Fruit fly (Drosophila melanogaster) whole organism, embryonic: Measurements from ENCODE around the gene Gyc89Da.

ENCODE experiments used
- Abd-B ChIP-seq: fragments of 200-800 bp; sonication (Bioruptor generic); optimal IDR thresholded peaks from 2 replicates; lab custom pipeline; 2018; ENCODE audit warnings: missing biosample characterization, mild to moderate bottlenecking, missing genetic modification characterization, moderate library complexity
- Ada2b ChIP-seq: fragments of 200-800 bp; sonication (Bioruptor generic); IDR thresholded peaks from 2 replicates; pipeline ENCODE4 v1.3.6; 2022; ENCODE audit warnings: missing biosample characterization, missing genetic modification characterization
- Awh ChIP-seq: fragments of 200-800 bp; sonication (Bioruptor generic); IDR thresholded peaks from 2 replicates; pipeline ENCODE4, ENCODE4 v1.3.6; 2022; ENCODE audit warnings: missing biosample characterization, missing genetic modification characterization
- CG10366 ChIP-seq: fragments of 200-800 bp; sonication (Bioruptor generic); IDR thresholded peaks from 2 replicates; pipeline ENCODE4 v1.3.6; 2022; ENCODE audit warnings: missing biosample characterization, missing genetic modification characterization
- CG10654 ChIP-seq: fragments of 200-800 bp; sonication (Bioruptor generic); optimal IDR thresholded peaks from 2 replicates; lab custom pipeline; 2016; ENCODE audit warnings: missing biosample characterization, missing genetic modification characterization
- CG11504 ChIP-seq: fragments of 200-800 bp; sonication (Bioruptor generic); optimal IDR thresholded peaks from 3 replicates; lab custom pipeline; 2019; ENCODE audit warnings: missing biosample characterization, mild to moderate bottlenecking, missing genetic modification characterization, moderate library complexity
- CG12299 ChIP-seq: fragments of 200-800 bp; sonication (Bioruptor generic); optimal IDR thresholded peaks from 2 replicates; lab custom pipeline; 2018; ENCODE audit warnings: missing biosample characterization, mild to moderate bottlenecking, missing genetic modification characterization
- CG13424 ChIP-seq: fragments of 200-800 bp; sonication (Bioruptor generic); optimal IDR thresholded peaks from 2 replicates; lab custom pipeline; 2019; ENCODE audit warnings: missing biosample characterization, mild to moderate bottlenecking, missing genetic modification characterization, moderate library complexity
- CG14014 ChIP-seq: fragments of 200-800 bp; sonication (Bioruptor generic); IDR thresholded peaks from 2 replicates; pipeline ENCODE4 v1.3.6; 2022; ENCODE audit warnings: missing biosample characterization, missing genetic modification characterization
- CG15601 ChIP-seq: fragments of 200-800 bp; sonication (Bioruptor generic); optimal IDR thresholded peaks from 3 replicates; lab custom pipeline; 2019; ENCODE audit warnings: missing biosample characterization, mild to moderate bottlenecking, missing genetic modification characterization, moderate library complexity
- CG18599 ChIP-seq: fragments of 200-800 bp; sonication (Bioruptor generic); optimal IDR thresholded peaks from 3 replicates; lab custom pipeline; 2017; ENCODE audit warnings: missing biosample characterization, missing genetic modification characterization, mild to moderate bottlenecking, moderate library complexity, missing genetic modification reagents
- CG30020 ChIP-seq: fragments of 200-800 bp; optimal IDR thresholded peaks from 2 replicates; lab custom pipeline; 2019; ENCODE audit warnings: missing biosample characterization, mild to moderate bottlenecking, missing genetic modification characterization, moderate library complexity
- CG31224 ChIP-seq: fragments of 200-800 bp; sonication (Bioruptor generic); IDR thresholded peaks from 2 replicates; pipeline ENCODE4 v1.3.6; 2022; ENCODE audit warnings: missing biosample characterization, missing genetic modification characterization
- CG6175 ChIP-seq: fragments of 200-800 bp; sonication (Bioruptor generic); IDR thresholded peaks from 3 replicates; pipeline ENCODE4 v1.3.6; 2022; ENCODE audit warnings: missing biosample characterization, missing genetic modification characterization
- CG7745 ChIP-seq: fragments of 200-800 bp; sonication (Bioruptor generic); optimal IDR thresholded peaks from 2 replicates; lab custom pipeline; 2018; ENCODE audit warnings: missing biosample characterization, mild to moderate bottlenecking, missing genetic modification characterization, moderate library complexity
- CG7839 ChIP-seq: fragments of 200-800 bp; sonication (Bioruptor generic); optimal IDR thresholded peaks from 3 replicates; lab custom pipeline; 2018; ENCODE audit warnings: missing biosample characterization, mild to moderate bottlenecking, missing genetic modification characterization, moderate library complexity
- CG8765 ChIP-seq: fragments of 200-800 bp; sonication (Bioruptor generic); IDR thresholded peaks from 2 replicates; pipeline ENCODE4 v1.3.6; 2022; ENCODE audit warnings: missing biosample characterization, missing genetic modification characterization
- CG9817 ChIP-seq: fragments of 200-800 bp; sonication (Bioruptor generic); optimal IDR thresholded peaks from 2 replicates; lab custom pipeline; 2018; ENCODE audit warnings: missing biosample characterization, mild to moderate bottlenecking, missing genetic modification characterization, moderate library complexity
- Dad ChIP-seq: fragments of 200-800 bp; sonication (Bioruptor generic); optimal IDR thresholded peaks from 3 replicates; lab custom pipeline; 2016; ENCODE audit warnings: missing biosample characterization, missing genetic modification characterization
- Dek ChIP-seq: fragments of 200-800 bp; sonication (Bioruptor generic); optimal IDR thresholded peaks from 3 replicates; lab custom pipeline; 2019; ENCODE audit warnings: missing biosample characterization, mild to moderate bottlenecking, missing genetic modification characterization, moderate library complexity
- Drgx ChIP-seq: fragments of 200-800 bp; sonication (Bioruptor generic); IDR thresholded peaks from 2 replicates; pipeline ENCODE4 v1.3.6; 2022; ENCODE audit warnings: missing biosample characterization, missing genetic modification characterization
- ERR ChIP-seq: fragments of 200-800 bp; sonication (Bioruptor generic); optimal IDR thresholded peaks from 2 replicates; lab custom pipeline; 2016; ENCODE audit warnings: missing biosample characterization, missing genetic modification characterization
- Ets65A ChIP-seq: fragments of 200-800 bp; sonication (Bioruptor generic); peaks from one replicate; lab custom pipeline; 2016; ENCODE audit warnings: missing biosample characterization, missing genetic modification characterization
- Fer3 ChIP-seq: fragments of 200-800 bp; sonication (Bioruptor generic); optimal IDR thresholded peaks from 2 replicates; lab custom pipeline; 2018; ENCODE audit warnings: missing biosample characterization, mild to moderate bottlenecking, missing genetic modification characterization, moderate library complexity
- Hand ChIP-seq: fragments of 200-800 bp; sonication (Bioruptor generic); optimal IDR thresholded peaks from 2 replicates; lab custom pipeline; 2017; ENCODE audit warnings: mild to moderate bottlenecking, missing biosample characterization, missing genetic modification reagents, missing genetic modification characterization
- Lpt ChIP-seq: fragments of >200 bp; optimal IDR thresholded peaks from 2 replicates; lab custom pipeline; 2018; ENCODE audit warnings: missing biosample characterization, missing genetic modification characterization
- Max ChIP-seq: fragments of 200-800 bp; sonication (Bioruptor generic); optimal IDR thresholded peaks from 2 replicates; lab custom pipeline; 2016; ENCODE audit warnings: missing biosample characterization, mild to moderate bottlenecking, missing genetic modification characterization
- Meics ChIP-seq: fragments of 200-800 bp; sonication (Bioruptor generic); optimal IDR thresholded peaks from 2 replicates; lab custom pipeline; 2017; ENCODE audit warnings: missing biosample characterization, mild to moderate bottlenecking, missing genetic modification characterization
- Mes4 ChIP-seq: fragments of 200-800 bp; sonication (Bioruptor generic); optimal IDR thresholded peaks from 2 replicates; lab custom pipeline; 2016; ENCODE audit warnings: missing biosample characterization, missing genetic modification characterization
- NC2β ChIP-seq: fragments of 200-800 bp; sonication (Bioruptor generic); optimal IDR thresholded peaks from 2 replicates; lab custom pipeline; 2016; ENCODE audit warnings: missing biosample characterization, missing genetic modification characterization
- NK7.1 ChIP-seq: fragments of 200-800 bp; sonication (Bioruptor generic); optimal IDR thresholded peaks from 3 replicates; lab custom pipeline; 2016; ENCODE audit warnings: missing biosample characterization, missing genetic modification characterization
- Neu2 ChIP-seq: fragments of 200-800 bp; sonication (Bioruptor generic); optimal IDR thresholded peaks from 3 replicates; lab custom pipeline; 2016; ENCODE audit warnings: missing biosample characterization, missing genetic modification characterization, borderline replicate concordance
- Scr ChIP-seq: fragments of 200-800 bp; sonication (Bioruptor generic); IDR thresholded peaks from 2 replicates; pipeline ENCODE4 v1.3.6; 2022; ENCODE audit warnings: missing biosample characterization, missing genetic modification characterization; ENCODE audit not compliant: partially characterized antibody
- Side ChIP-seq: fragments of 200-800 bp; sonication (Bioruptor generic); optimal IDR thresholded peaks from 2 replicates; lab custom pipeline; 2016; ENCODE audit warnings: missing biosample characterization, missing genetic modification characterization
- TFAM ChIP-seq: fragments of 200-800 bp; sonication (Bioruptor generic); optimal IDR thresholded peaks from 2 replicates; lab custom pipeline; 2017; ENCODE audit warnings: missing biosample characterization, missing genetic modification characterization, inconsistent platforms
- ac ChIP-seq: fragments of 200-800 bp; sonication (Bioruptor generic); optimal IDR thresholded peaks from 3 replicates; lab custom pipeline; 2017; ENCODE audit warnings: missing biosample characterization, mild to moderate bottlenecking, missing genetic modification characterization
- bsh ChIP-seq, 2 experiments: fragments of 200-800 bp; sonication (Bioruptor generic); optimal IDR thresholded peaks; 2 replicates each; lab custom pipeline; 2017 to 2018; ENCODE audit warnings: mild to moderate bottlenecking in 2 of 2, missing biosample characterization in 2 of 2, missing genetic modification characterization in 2 of 2, moderate library complexity in 1 of 2
- chn ChIP-seq: fragments of 200-800 bp; sonication (Bioruptor generic); optimal IDR thresholded peaks from 2 replicates; lab custom pipeline; 2016; ENCODE audit warnings: missing biosample characterization, missing genetic modification characterization
- dan ChIP-seq: fragments of 200-800 bp; sonication (Bioruptor generic); IDR thresholded peaks from 2 replicates; pipeline ENCODE4 v1.3.6; 2022; ENCODE audit warnings: missing biosample characterization, missing genetic modification characterization
- en ChIP-seq: fragments of 200-800 bp; sonication (Bioruptor generic); optimal IDR thresholded peaks from 2 replicates; lab custom pipeline; 2016; ENCODE audit warnings: missing biosample characterization, missing genetic modification characterization
- hth ChIP-seq: fragments of >200 bp; optimal IDR thresholded peaks from 2 replicates; lab custom pipeline; 2017; ENCODE audit warnings: inconsistent platforms
- oc ChIP-seq: fragments of 200-800 bp; sonication (Bioruptor generic); optimal IDR thresholded peaks from 2 replicates; lab custom pipeline; 2018; ENCODE audit warnings: missing biosample characterization, mild to moderate bottlenecking, missing genetic modification characterization, moderate library complexity
- pan ChIP-seq, 4 experiments: fragments of >200 bp in 3 of 4; fragments of 200-800 bp in 1 of 4; sonication (Bioruptor generic) in 1 of 4; optimal IDR thresholded peaks in 3 of 4; IDR thresholded peaks in 1 of 4; 2 replicates each; pipeline versions ENCODE4 v1.3.6 to Lab custom; 2017 to 2022; ENCODE audit warnings: missing biosample characterization in 2 of 4, missing genetic modification characterization in 2 of 4, mixed read lengths in 1 of 4
- pho ChIP-seq: fragments of 200-800 bp; sonication (Bioruptor generic); optimal IDR thresholded peaks from 2 replicates; lab custom pipeline; 2016; ENCODE audit warnings: missing biosample characterization, missing genetic modification characterization
- rib ChIP-seq: fragments of 200-800 bp; sonication (Bioruptor generic); IDR thresholded peaks from 2 replicates; pipeline ENCODE4 v1.3.6; 2022; ENCODE audit warnings: missing biosample characterization, missing genetic modification characterization
- sd ChIP-seq: fragments of 200-800 bp; sonication (Bioruptor generic); optimal IDR thresholded peaks from 3 replicates; lab custom pipeline; 2018; ENCODE audit warnings: missing biosample characterization, mild to moderate bottlenecking, missing genetic modification characterization, moderate library complexity
- sna ChIP-seq: fragments of 200-800 bp; sonication (Bioruptor generic); IDR thresholded peaks from 2 replicates; pipeline ENCODE4 v1.3.6; 2022; ENCODE audit warnings: missing biosample characterization, missing genetic modification characterization; ENCODE audit not compliant: partially characterized antibody
- sr ChIP-seq: fragments of 200-800 bp; sonication (Bioruptor generic); IDR thresholded peaks from 3 replicates; pipeline ENCODE4 v1.3.6; 2022; ENCODE audit warnings: missing biosample characterization, missing genetic modification characterization
- stc ChIP-seq: fragments of 200-800 bp; sonication (Bioruptor generic); IDR thresholded peaks from 2 replicates; pipeline ENCODE4 v1.3.6; 2022; ENCODE audit warnings: missing biosample characterization, missing genetic modification characterization
- tin ChIP-seq: fragments of 200-800 bp; sonication (Bioruptor generic); optimal IDR thresholded peaks from 3 replicates; lab custom pipeline; 2016; ENCODE audit warnings: missing biosample characterization, missing genetic modification characterization
- zf30C ChIP-seq: fragments of 200-800 bp; sonication (Bioruptor generic); optimal IDR thresholded peaks from 3 replicates; lab custom pipeline; 2018; ENCODE audit warnings: missing biosample characterization, mild to moderate bottlenecking, missing genetic modification characterization

Gyc89Da gene

dm6 chr3R:16442937-16443336, 29.5 kb upstream of the Gyc89Da start, which contains the start of the genes Ttc1 and CG14882 (continued):
- TF ChIP-seq sr (GFP tag; lab: Robert Waterston, UW) (peak; percentile 57; the same call in 2 of the 3 replicates), CG14014 (GFP tag; lab: Robert Waterston, UW) (peak; percentile 93), CG18599 (GFP tag; lab: Kevin White, UChicago) (no peak), NK7.1 (GFP tag; lab: Kevin White, UChicago) (peak; percentile 36), TFAM (GFP tag; lab: Kevin White, UChicago) (peak; percentile 1), Scr (peak; percentile 53), CG30020 (tag; lab: Kevin White, UChicago) (peak; percentile 52), CG9817 (tag; lab: Kevin White, UChicago) (peak; percentile 80), Drgx (GFP tag; lab: Robert Waterston, UW) (peak; percentile 85), CG8765 (GFP tag; lab: Robert Waterston, UW) (no peak), Dad (GFP tag; lab: Kevin White, UChicago) (peak; percentile 89), Neu2 (GFP tag; lab: Kevin White, UChicago) (no peak), CG15601 (tag; lab: Kevin White, UChicago) (peak; percentile 68), hth (no peak), CG11504 (tag; lab: Kevin White, UChicago) (no peak), ERR (GFP tag; lab: Kevin White, UChicago) (peak; percentile 79), sna (GFP tag; lab: Robert Waterston, UW) (peak; percentile 57), rib (peak; percentile 80), Max (peak; percentile 77), zf30C (no peak), CG10654 (GFP tag; lab: Kevin White, UChicago) (peak; percentile 78), Hand (GFP tag; lab: Kevin White, UChicago) (peak; percentile 62), CG7745 (tag; lab: Kevin White, UChicago) (no peak), bsh (GFP tag; optimal IDR thresholded peaks at IDR 0.05; lab: Kevin White, UChicago) (peak; percentile 45 to 90), CG13424 (tag; lab: Kevin White, UChicago) (peak; percentile 84), oc (tag; lab: Kevin White, UChicago) (no peak), CG31224 (GFP tag; lab: Robert Waterston, UW) (peak; percentile 38), Awh (GFP tag; lab: Robert Waterston, UW) (peak; percentile 79), tin (GFP tag; lab: Kevin White, UChicago) (peak; percentile 67), ac (GFP tag; lab: Kevin White, UChicago) (no peak), pan (optimal IDR thresholded peaks at IDR 0.05; lab: Kevin White, UChicago) (no peak), pan (GFP tag; optimal IDR thresholded peaks at IDR 0.05 in 1 of 2, IDR thresholded peaks at IDR 0.05 in 1 of 2) (peak in 1 of 2 experiments; percentile 81), chn (GFP tag; lab: Kevin White, UChicago) (peak; percentile 88), sd (tag; lab: Kevin White, UChicago) (no peak), Ets65A (GFP tag; lab: Kevin White, UChicago) (peak; percentile 94), Lpt (GFP tag; lab: Kevin White, UChicago) (no peak), CG7839 (no peak), Abd-B (GFP tag; lab: Kevin White, UChicago) (no peak), Fer3 (tag; lab: Kevin White, UChicago) (peak; percentile 76), dan (GFP tag; lab: Robert Waterston, UW) (no peak), Side (peak; percentile 85), NC2β (GFP tag; lab: Kevin White, UChicago) (peak; percentile 59), pho (GFP tag; lab: Kevin White, UChicago) (peak; percentile 90), Meics (GFP tag; lab: Kevin White, UChicago) (peak; percentile 80), Mes4 (GFP tag; lab: Kevin White, UChicago) (peak; percentile 77), Dek (tag; lab: Kevin White, UChicago) (peak; percentile 73), CG6175 (GFP tag; lab: Robert Waterston, UW) (peak; percentile 67; the same call in 1 of the 3 replicates), Ada2b (GFP tag; lab: Robert Waterston, UW) (peak; percentile 34; the same call in 1 of the 2 replicates), CG12299 (tag; lab: Kevin White, UChicago) (peak; percentile 84), CG10366 (GFP tag; lab: Robert Waterston, UW) (peak; percentile 93), stc (GFP tag; lab: Robert Waterston, UW) (peak; percentile 76), en (GFP tag; lab: Kevin White, UChicago) (peak; percentile 78)
